Fruit fly (Drosophila melanogaster): ENCODE data around the gene CG6333.

DNA sequence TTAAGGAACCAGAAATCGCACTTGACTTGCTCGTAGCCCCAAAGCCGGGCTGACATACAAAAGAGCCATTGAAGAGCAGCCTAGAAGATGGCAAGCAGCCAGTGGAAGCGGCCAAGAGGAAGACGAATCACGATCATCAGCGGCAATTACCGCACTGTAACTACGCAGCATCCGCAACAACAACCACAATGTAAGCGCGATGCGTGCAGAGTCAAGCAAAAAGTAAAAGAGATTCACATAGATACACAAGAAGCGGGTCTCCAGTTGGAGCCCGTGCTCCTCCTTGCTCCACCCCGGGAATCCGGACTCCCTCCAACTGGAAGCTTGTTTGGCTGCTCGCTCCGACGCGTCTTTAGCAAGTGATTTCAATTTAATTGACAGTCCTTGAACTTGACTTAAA is 5.6 kb upstream of the CG6333 start:
- TF ChIP-seq psq (optimal IDR thresholded peaks at IDR 0.05) (no peak), Sin3A (optimal IDR thresholded peaks at IDR 0.05) (no peak), h (optimal IDR thresholded peaks at IDR 0.05) (no peak), Myc (optimal IDR thresholded peaks at IDR 0.05) (no peak)
